Worm (Caenorhabditis elegans): ENCODE results near the gene eef-1B.1.
A peak's percentile ranks its signal among the peaks of the same experiment; 100 is the strongest.

DNA sequence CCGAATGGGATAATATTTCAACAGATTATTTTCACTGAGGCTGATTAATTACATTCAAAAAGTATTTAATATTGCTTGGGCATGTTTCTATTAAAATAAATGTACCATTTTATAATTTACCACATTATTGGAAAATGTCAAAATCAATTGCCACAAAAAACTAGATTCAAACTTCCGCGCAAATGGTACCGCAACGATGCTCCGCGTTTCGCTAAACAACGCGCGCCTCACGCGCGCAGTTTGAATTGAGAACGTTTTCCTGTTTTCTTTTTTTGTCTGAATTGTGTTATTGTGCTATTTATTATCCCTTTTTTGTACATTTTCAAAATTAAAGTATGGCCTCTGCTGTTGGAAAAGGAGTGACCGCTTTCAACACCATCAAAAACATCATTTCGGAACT, 32.4 kb downstream of the eef-1B.1 start, which contains the start of gene C29E4.12:
- TF ChIP-seq dpl-1 (GFP tag; optimal IDR thresholded peaks at IDR 0.05) = peak; percentile 65
- TF ChIP-seq let-526 (GFP tag; IDR thresholded peaks at IDR 0.05) = no peak
- no peak for TF ChIP-seq akir-1 (GFP tag; optimal IDR thresholded peaks at IDR 0.05)
